Fruit fly (Drosophila melanogaster) whole organism, embryonic: ENCODE results near the gene CG15728.

Experiments
- B-H1 ChIP-seq: fragments of 200-800 bp; sonication (Bioruptor generic); IDR thresholded peaks from 3 replicates; pipeline ENCODE4 v1.3.6; 2022; ENCODE audit warnings: missing biosample characterization, missing genetic modification characterization
- CG10209 ChIP-seq: fragments of 200-800 bp; sonication (Bioruptor generic); optimal IDR thresholded peaks from 3 replicates; lab custom pipeline; 2017; ENCODE audit warnings: missing biosample characterization, mild to moderate bottlenecking, missing genetic modification characterization, missing genetic modification reagents
- CG10431 ChIP-seq: fragments of 200-800 bp; sonication (Bioruptor generic); optimal IDR thresholded peaks from 3 replicates; lab custom pipeline; 2018; ENCODE audit warnings: missing biosample characterization, mild to moderate bottlenecking, missing genetic modification characterization
- CG11398 ChIP-seq: fragments of 200-800 bp; sonication (Bioruptor generic); optimal IDR thresholded peaks from 2 replicates; lab custom pipeline; 2016; ENCODE audit warnings: missing biosample characterization, missing genetic modification characterization
- CG11504 ChIP-seq: fragments of 200-800 bp; sonication (Bioruptor generic); optimal IDR thresholded peaks from 3 replicates; lab custom pipeline; 2019; ENCODE audit warnings: missing biosample characterization, mild to moderate bottlenecking, missing genetic modification characterization, moderate library complexity
- CG11723 ChIP-seq: fragments of 200-800 bp; sonication (Bioruptor generic); optimal IDR thresholded peaks from 2 replicates; lab custom pipeline; 2017; ENCODE audit warnings: missing biosample characterization, mild to moderate bottlenecking, missing genetic modification characterization
- CG12104 ChIP-seq: fragments of 200-800 bp; sonication (Bioruptor generic); optimal IDR thresholded peaks from 3 replicates; lab custom pipeline; 2016; ENCODE audit warnings: missing biosample characterization, missing genetic modification characterization
- CG12391 ChIP-seq: fragments of 200-800 bp; sonication (Bioruptor generic); optimal IDR thresholded peaks from 3 replicates; lab custom pipeline; 2018; ENCODE audit warnings: missing biosample characterization, mild to moderate bottlenecking, missing genetic modification characterization, moderate library complexity
- CG12659 ChIP-seq: fragments of 200-800 bp; sonication (Bioruptor generic); optimal IDR thresholded peaks from 3 replicates; lab custom pipeline; 2017; ENCODE audit warnings: mild to moderate bottlenecking, missing biosample characterization, missing genetic modification reagents, missing genetic modification characterization
- CG13894 ChIP-seq: fragments of 200-800 bp; sonication (Bioruptor generic); optimal IDR thresholded peaks from 3 replicates; lab custom pipeline; 2018; ENCODE audit warnings: missing biosample characterization, mild to moderate bottlenecking, missing genetic modification characterization, moderate library complexity
- CG1602 ChIP-seq: fragments of 200-800 bp; sonication (Bioruptor generic); optimal IDR thresholded peaks from 3 replicates; lab custom pipeline; 2016; ENCODE audit warnings: missing biosample characterization, missing genetic modification characterization
- CG18619 ChIP-seq: fragments of 200-800 bp; sonication (Bioruptor generic); optimal IDR thresholded peaks from 3 replicates; lab custom pipeline; 2017; ENCODE audit warnings: missing biosample characterization, mild to moderate bottlenecking, missing genetic modification characterization
- CG2120 ChIP-seq: fragments of 200-800 bp; sonication (Bioruptor generic); optimal IDR thresholded peaks from 3 replicates; lab custom pipeline; 2016; ENCODE audit warnings: missing biosample characterization, missing genetic modification characterization
- CG2129 ChIP-seq: fragments of 200-800 bp; sonication (Bioruptor generic); IDR thresholded peaks from 2 replicates; pipeline ENCODE4 v1.3.6; 2022; ENCODE audit warnings: missing biosample characterization, missing genetic modification characterization; ENCODE audit not compliant: partially characterized antibody
- CG2678 ChIP-seq: fragments of 200-800 bp; sonication (Bioruptor generic); optimal IDR thresholded peaks from 3 replicates; lab custom pipeline; 2019; ENCODE audit warnings: missing biosample characterization, mild to moderate bottlenecking, missing genetic modification characterization, moderate library complexity
- CG32767 ChIP-seq: fragments of 200-800 bp; sonication (Bioruptor generic); IDR thresholded peaks from 2 replicates; pipeline ENCODE4 v1.3.6; 2022; ENCODE audit warnings: missing biosample characterization, missing genetic modification characterization
- CG34376 ChIP-seq: fragments of 200-800 bp; sonication (Bioruptor generic); optimal IDR thresholded peaks from 2 replicates; lab custom pipeline; 2018; ENCODE audit warnings: missing biosample characterization, mild to moderate bottlenecking, missing genetic modification characterization
- CG4328 ChIP-seq: fragments of 200-800 bp; sonication (Bioruptor generic); optimal IDR thresholded peaks from 3 replicates; lab custom pipeline; 2017; ENCODE audit warnings: missing biosample characterization, missing genetic modification reagents, missing genetic modification characterization
- CG5180 ChIP-seq: fragments of 200-800 bp; sonication (Bioruptor generic); optimal IDR thresholded peaks from 3 replicates; lab custom pipeline; 2017; ENCODE audit warnings: missing biosample characterization, missing genetic modification characterization, mild to moderate bottlenecking, moderate library complexity, missing genetic modification reagents
- CG6272 ChIP-seq: fragments of 200-800 bp; sonication (Bioruptor generic); IDR thresholded peaks from 2 replicates; pipeline ENCODE4 v1.3.6; 2022; ENCODE audit warnings: missing biosample characterization, missing genetic modification characterization
- CG8089 ChIP-seq: fragments of 200-800 bp; sonication (Bioruptor generic); optimal IDR thresholded peaks from 3 replicates; lab custom pipeline; 2016; ENCODE audit warnings: missing biosample characterization, missing genetic modification characterization
- CG8359 ChIP-seq: fragments of 200-800 bp; sonication (Bioruptor generic); optimal IDR thresholded peaks from 2 replicates; lab custom pipeline; 2017; ENCODE audit warnings: missing biosample characterization, mild to moderate bottlenecking, missing genetic modification characterization, borderline replicate concordance
- CG8478 ChIP-seq: fragments of >200 bp; optimal IDR thresholded peaks from 2 replicates; lab custom pipeline; 2018
- CG9727 ChIP-seq: fragments of 200-800 bp; sonication (Bioruptor generic); optimal IDR thresholded peaks from 3 replicates; lab custom pipeline; 2017; ENCODE audit warnings: missing biosample characterization, mild to moderate bottlenecking, missing genetic modification characterization
- CoRest ChIP-seq: fragments of 200-800 bp; sonication (Bioruptor generic); optimal IDR thresholded peaks from 3 replicates; lab custom pipeline; 2018; ENCODE audit warnings: missing biosample characterization, mild to moderate bottlenecking, missing genetic modification characterization, moderate library complexity
- Ets65A ChIP-seq: fragments of 200-800 bp; sonication (Bioruptor generic); peaks from one replicate; lab custom pipeline; 2016; ENCODE audit warnings: missing biosample characterization, missing genetic modification characterization
- Ets97D ChIP-seq: fragments of 200-800 bp; sonication (Bioruptor generic); optimal IDR thresholded peaks from 3 replicates; lab custom pipeline; 2016; ENCODE audit warnings: missing biosample characterization, missing genetic modification characterization
- HmgZ ChIP-seq: fragments of 200-800 bp; sonication (Bioruptor generic); optimal IDR thresholded peaks from 2 replicates; lab custom pipeline; 2018; ENCODE audit warnings: missing biosample characterization, mild to moderate bottlenecking, missing genetic modification characterization
- Mad ChIP-seq: fragments of 200-800 bp; sonication (Bioruptor generic); optimal IDR thresholded peaks from 2 replicates; lab custom pipeline; 2016; ENCODE audit warnings: missing biosample characterization, missing genetic modification characterization
- Meics ChIP-seq: fragments of 200-800 bp; sonication (Bioruptor generic); optimal IDR thresholded peaks from 2 replicates; lab custom pipeline; 2017; ENCODE audit warnings: missing biosample characterization, mild to moderate bottlenecking, missing genetic modification characterization
- NC2α ChIP-seq: fragments of 200-800 bp; sonication (Bioruptor generic); optimal IDR thresholded peaks from 2 replicates; lab custom pipeline; 2016; ENCODE audit warnings: missing biosample characterization, missing genetic modification characterization
- Neu2 ChIP-seq: fragments of 200-800 bp; sonication (Bioruptor generic); optimal IDR thresholded peaks from 3 replicates; lab custom pipeline; 2016; ENCODE audit warnings: missing biosample characterization, missing genetic modification characterization, borderline replicate concordance
- cad ChIP-seq: fragments of >200 bp; optimal IDR thresholded peaks from 2 replicates; lab custom pipeline; 2017; ENCODE audit warnings: missing biosample characterization, missing genetic modification characterization
- dan ChIP-seq: fragments of 200-800 bp; sonication (Bioruptor generic); IDR thresholded peaks from 2 replicates; pipeline ENCODE4 v1.3.6; 2022; ENCODE audit warnings: missing biosample characterization, missing genetic modification characterization
- gem ChIP-seq: fragments of 200-800 bp; sonication (Bioruptor generic); optimal IDR thresholded peaks from 2 replicates; lab custom pipeline; 2019; ENCODE audit warnings: missing biosample characterization, mild to moderate bottlenecking, missing genetic modification characterization, moderate library complexity
- grn ChIP-seq: fragments of 200-800 bp; sonication (Bioruptor generic); optimal IDR thresholded peaks from 3 replicates; lab custom pipeline; 2017; ENCODE audit warnings: missing biosample characterization, missing genetic modification characterization
- kah ChIP-seq: fragments of 200-800 bp; sonication (Bioruptor generic); optimal IDR thresholded peaks from 2 replicates; lab custom pipeline; 2018; ENCODE audit warnings: missing biosample characterization, mild to moderate bottlenecking, missing genetic modification characterization
- pho ChIP-seq: fragments of 200-800 bp; sonication (Bioruptor generic); optimal IDR thresholded peaks from 2 replicates; lab custom pipeline; 2016; ENCODE audit warnings: missing biosample characterization, missing genetic modification characterization
- sens ChIP-seq: fragments of 200-800 bp; sonication (Bioruptor generic); peaks from one replicate; lab custom pipeline; 2016; ENCODE audit warnings: missing biosample characterization, missing genetic modification characterization
- sens-2 ChIP-seq: fragments of 200-800 bp; sonication (Bioruptor generic); IDR thresholded peaks from 2 replicates; pipeline ENCODE4 v1.3.6; 2022; ENCODE audit warnings: missing biosample characterization, missing genetic modification characterization
- so ChIP-seq: fragments of 200-800 bp; sonication (Bioruptor generic); IDR thresholded peaks from 3 replicates; pipeline ENCODE4 v1.3.6; 2022; ENCODE audit warnings: missing biosample characterization, missing genetic modification characterization
- sqz ChIP-seq: fragments of 200-800 bp; sonication (Bioruptor generic); optimal IDR thresholded peaks from 3 replicates; lab custom pipeline; 2018; ENCODE audit warnings: missing biosample characterization, mild to moderate bottlenecking, missing genetic modification characterization
- vnd ChIP-seq: fragments of 200-800 bp; sonication (Bioruptor generic); IDR thresholded peaks from 3 replicates; pipeline ENCODE4 v1.3.6; 2022; ENCODE audit warnings: missing biosample characterization, missing genetic modification characterization; ENCODE audit not compliant: partially characterized antibody

CG15728 gene

DNA sequence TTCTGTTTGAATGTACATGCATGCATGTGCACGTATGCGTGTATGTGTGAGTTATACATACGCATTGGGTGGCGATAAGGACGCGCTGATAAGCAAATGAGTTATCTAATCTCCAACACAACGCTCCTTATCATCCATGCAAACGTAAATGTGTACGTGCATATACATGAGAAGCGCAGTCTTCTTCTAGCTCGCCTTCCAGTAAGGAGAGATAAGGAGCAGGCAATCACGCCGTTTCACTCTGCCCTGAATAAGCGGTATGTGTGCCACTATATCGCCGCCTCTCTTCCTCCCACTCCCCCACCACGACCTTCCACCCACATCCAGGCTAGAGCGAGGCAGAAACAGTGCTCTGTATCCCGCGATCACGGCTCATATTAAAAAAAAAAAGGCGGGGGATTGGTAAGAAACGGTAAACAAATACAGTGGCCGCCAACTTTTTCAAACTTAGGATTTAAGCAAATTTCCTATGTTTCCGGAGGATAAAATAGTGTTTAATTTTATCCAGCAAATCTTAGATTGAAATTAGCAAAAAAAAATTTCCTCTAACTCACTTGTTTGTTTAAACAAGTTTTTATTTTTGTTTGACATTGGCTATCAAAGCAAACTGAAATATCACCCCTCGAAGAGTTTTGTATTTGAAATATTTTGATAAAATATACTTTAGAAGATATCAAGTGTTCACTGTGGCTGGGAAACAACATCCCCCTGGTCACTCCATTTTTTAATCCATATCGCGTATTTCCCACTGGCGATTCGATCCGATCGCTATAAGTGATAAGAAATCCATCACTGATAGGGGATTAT lies 43.4 kb upstream of the CG15728 start (continued):
- TF ChIP-seq CG2120 (peak; percentile 43), CG32767 (GFP tag; lab: Robert Waterston, UW) (no peak), Meics (GFP tag; lab: Kevin White, UChicago) (peak; percentile 35), CG2678 (tag; lab: Kevin White, UChicago) (peak; percentile 49), kah (GFP tag; lab: Kevin White, UChicago) (no peak), CoRest (tag; lab: Kevin White, UChicago) (peak; percentile 14), sqz (GFP tag; lab: Kevin White, UChicago) (no peak), sens-2 (GFP tag; lab: Robert Waterston, UW) (peak; percentile 78), CG2129 (GFP tag; lab: Robert Waterston, UW) (no peak), CG8089 (no peak), CG5180 (GFP tag; lab: Kevin White, UChicago) (no peak), CG11504 (tag; lab: Kevin White, UChicago) (peak; percentile 24), CG34376 (GFP tag; lab: Kevin White, UChicago) (peak; percentile 18), CG11398 (GFP tag; lab: Kevin White, UChicago) (no peak), CG12659 (GFP tag; lab: Kevin White, UChicago) (peak; percentile 18), gem (tag; lab: Kevin White, UChicago) (peak; percentile 34), HmgZ (peak; percentile 13), CG10431 (peak; percentile 74), Mad (GFP tag; lab: Kevin White, UChicago) (no peak), CG12104 (GFP tag; lab: Kevin White, UChicago) (peak; percentile 4), CG18619 (GFP tag; lab: Kevin White, UChicago) (peak; percentile 6), CG12391 (tag; lab: Kevin White, UChicago) (peak; percentile 26), pho (peak; percentile 2)
- TF ChIP-seq, all 482 proteins: peak for 50

DNA sequence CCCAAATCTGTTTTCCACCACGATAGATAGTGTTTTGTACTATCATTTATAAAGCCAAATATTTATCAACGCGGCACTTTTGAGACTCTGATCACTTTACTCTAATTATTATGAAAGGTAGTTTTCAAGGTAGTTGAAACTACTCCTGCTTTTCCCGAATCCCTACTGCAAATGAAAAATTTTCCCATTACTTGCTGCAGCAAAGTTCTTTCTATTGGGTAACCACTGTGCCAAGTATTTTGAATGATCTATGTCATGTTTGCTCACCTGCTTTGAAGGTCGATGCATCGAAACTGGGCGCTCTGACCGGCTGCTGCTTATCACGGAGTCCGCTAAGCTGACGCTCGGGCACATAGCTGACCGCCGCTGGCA lies 42.8 kb upstream of the CG15728 start:
- TF ChIP-seq CG9727 (GFP tag; lab: Kevin White, UChicago) (no peak), CG11723 (GFP tag; lab: Kevin White, UChicago) (no peak), CG10209 (GFP tag; lab: Kevin White, UChicago) (no peak), Ets65A (GFP tag; lab: Kevin White, UChicago) (peak; percentile 85), CG1602 (GFP tag; lab: Kevin White, UChicago) (no peak), CG2120 (no peak), CG8478 (lab: Kevin White, UChicago) (no peak), cad (no peak), CG8359 (no peak), B-H1 (GFP tag; lab: Robert Waterston, UW) (no peak), CG6272 (no peak), Ets97D (no peak), vnd (GFP tag; lab: Robert Waterston, UW) (no peak), grn (GFP tag; lab: Kevin White, UChicago) (no peak), sens (GFP tag; lab: Kevin White, UChicago) (peak; percentile 53)

DNA sequence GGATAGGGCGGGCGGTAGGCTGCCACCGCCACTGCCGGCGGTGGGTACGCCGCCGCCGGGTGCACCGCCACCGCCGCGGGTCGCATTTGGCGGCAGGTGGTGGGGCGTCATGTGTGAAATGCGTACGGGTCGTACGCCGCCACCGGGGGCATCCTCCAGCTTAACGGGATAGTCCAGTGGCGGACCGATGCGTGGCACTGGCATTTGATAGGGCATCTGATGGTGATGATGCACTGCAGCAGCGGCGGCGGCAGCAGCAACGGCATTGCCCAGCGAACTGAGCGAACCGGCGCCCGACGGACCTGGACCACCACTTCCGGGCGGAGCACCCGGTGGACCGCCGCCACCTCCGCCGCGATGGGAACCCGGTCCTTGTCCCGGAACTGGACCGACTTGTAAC lies 42.2 kb upstream of the CG15728 start:
- TF ChIP-seq dan (GFP tag; lab: Robert Waterston, UW) (no peak), Neu2 (GFP tag; lab: Kevin White, UChicago) (no peak), NC2α (GFP tag; lab: Kevin White, UChicago) (no peak), CG4328 (GFP tag; lab: Kevin White, UChicago) (no peak), CG13894 (tag; lab: Kevin White, UChicago) (no peak), so (GFP tag; lab: Robert Waterston, UW) (0 out of 3 replicates have a peak, but pooled peaks have one; percentile 16)
